Worm (Caenorhabditis elegans): ENCODE results near the gene acs-11.

The acs-11 gene

DNA sequence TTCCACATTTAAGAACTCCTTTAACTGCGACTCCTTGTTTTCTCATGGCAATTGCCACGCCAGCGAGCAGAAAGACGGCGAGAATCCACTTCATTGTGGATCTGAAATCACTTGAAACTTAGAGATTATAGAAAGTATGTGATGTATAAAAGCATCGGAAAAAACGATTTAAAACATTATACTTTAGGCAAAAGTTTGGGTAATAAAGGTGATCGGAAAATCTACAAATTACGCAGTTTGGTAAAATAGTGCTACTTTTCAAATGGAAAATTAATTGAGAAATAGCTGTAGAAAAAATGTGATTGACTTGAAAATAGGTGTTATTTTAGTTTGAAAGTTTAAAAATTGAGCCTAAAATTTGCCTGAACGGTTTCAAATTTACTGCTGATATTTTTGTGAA, 14.2 kb upstream of the acs-11 start, which contains the start of gene ttr-41:
ttr-41 (minus strand) TSS at position 101 of the 400 bp plus-strand sequence.
- TF ChIP-seq unc-55 (GFP tag; optimal IDR thresholded peaks at IDR 0.05): no peak
- no peak for TF ChIP-seq ztf-1 (GFP tag; conservative IDR thresholded peaks at IDR 0.05)
- TF ChIP-seq nhr-6 (tag; optimal IDR thresholded peaks at IDR 0.05): no peak
- TF ChIP-seq ZK546.5 (tag; optimal IDR thresholded peaks at IDR 0.05): no peak
- no peak for TF ChIP-seq snpc-4 (tag; optimal IDR thresholded peaks at IDR 0.05)
- TF ChIP-seq mab-5 (tag; optimal IDR thresholded peaks at IDR 0.05): no peak
- TF ChIP-seq peb-1 (tag; optimal IDR thresholded peaks at IDR 0.05): no peak
- no peak for TF ChIP-seq aly-2 (tag; optimal IDR thresholded peaks at IDR 0.05)
- no peak for TF ChIP-seq nhr-25 (tag; optimal IDR thresholded peaks at IDR 0.05)
- TF ChIP-seq lin-11 (tag; optimal IDR thresholded peaks at IDR 0.05): no peak
- TF ChIP-seq ztf-4 (tag; optimal IDR thresholded peaks at IDR 0.05): no peak

DNA sequence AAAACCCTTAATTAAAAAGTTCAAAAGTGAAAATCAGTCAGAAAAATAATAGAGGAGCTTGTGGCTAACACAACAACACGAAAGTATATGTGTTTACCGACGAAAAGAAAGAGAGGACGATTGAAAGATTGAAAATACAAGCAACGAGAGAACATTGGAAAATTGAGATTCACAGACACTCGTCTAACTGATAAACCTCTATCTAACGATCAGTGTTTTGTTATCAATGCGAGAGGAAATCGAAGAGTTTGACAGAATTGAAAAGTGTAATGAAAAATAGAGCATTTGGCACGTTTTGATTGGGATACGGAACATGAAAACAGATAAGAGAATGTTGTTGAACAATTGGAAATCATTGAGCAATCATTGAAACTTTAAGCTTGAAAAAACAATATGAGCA, 13.2 kb upstream of the acs-11 start:
- TF ChIP-seq fos-1 (tag; optimal IDR thresholded peaks at IDR 0.05) (peak; percentile 95), sma-3 (GFP tag; optimal IDR thresholded peaks at IDR 0.05) (peak; percentile 3), peb-1 (tag; optimal IDR thresholded peaks at IDR 0.05) (no peak), R02D3.7 (tag; optimal IDR thresholded peaks at IDR 0.05) (no peak), C34F6.9 (tag; optimal IDR thresholded peaks at IDR 0.05) (peak; percentile 46), mab-5 (tag; optimal IDR thresholded peaks at IDR 0.05) (no peak), F13H6.1 (tag; optimal IDR thresholded peaks at IDR 0.05) (peak; percentile 65), nhr-23 (tag; optimal IDR thresholded peaks at IDR 0.05) (no peak), ztf-1 (GFP tag; conservative IDR thresholded peaks at IDR 0.05) (no peak), crh-2 (tag; optimal IDR thresholded peaks at IDR 0.05) (peak; percentile 76), lin-39 (tag; optimal IDR thresholded peaks at IDR 0.05) (no peak), sma-9 (GFP tag; optimal IDR thresholded peaks at IDR 0.05) (peak; percentile 65), sma-9 (tag; optimal IDR thresholded peaks at IDR 0.05) (no peak), lsy-2 (tag; optimal IDR thresholded peaks at IDR 0.05) (peak in 1 of 2 experiments; percentile 61), nhr-129 (tag; optimal IDR thresholded peaks at IDR 0.05) (peak; percentile 72)

DNA sequence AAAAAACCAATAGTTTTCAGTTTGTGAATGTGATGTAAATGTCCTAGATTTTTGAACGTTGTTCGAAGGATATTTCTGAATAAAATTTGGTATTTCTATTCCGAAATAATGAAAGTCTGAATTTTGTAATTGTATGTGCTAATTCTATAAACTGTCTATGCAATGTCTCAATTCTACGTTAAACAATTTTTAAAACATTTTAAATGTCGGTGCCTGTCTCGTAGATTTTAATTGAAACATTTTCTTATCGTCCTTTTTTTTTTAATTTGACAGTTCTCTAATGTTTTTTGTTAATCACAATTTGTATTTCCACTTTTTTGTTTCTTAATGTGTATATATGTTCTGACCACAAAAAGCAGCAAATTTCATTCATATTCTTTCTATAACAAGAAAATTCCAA, 12.2 kb upstream of the acs-11 start, which contains the start of gene F41C3.7:
F41C3.7 (plus strand) TSS at position 301 of the 400 bp plus-strand sequence.
- TF ChIP-seq gmeb-1 (tag; optimal IDR thresholded peaks at IDR 0.05): no peak
- TF ChIP-seq ztf-1 (GFP tag; conservative IDR thresholded peaks at IDR 0.05): no peak
- no peak for TF ChIP-seq F13H6.1 (tag; optimal IDR thresholded peaks at IDR 0.05)
- TF ChIP-seq elt-3 (tag; optimal IDR thresholded peaks at IDR 0.05): no peak
- no peak for TF ChIP-seq nhr-129 (tag; optimal IDR thresholded peaks at IDR 0.05)
- no peak for TF ChIP-seq R02D3.7 (tag; optimal IDR thresholded peaks at IDR 0.05)
- no peak for TF ChIP-seq ceh-16 (tag; optimal IDR thresholded peaks at IDR 0.05)
- no peak for TF ChIP-seq fos-1 (tag; optimal IDR thresholded peaks at IDR 0.05)
- no peak for TF ChIP-seq nhr-6 (tag; optimal IDR thresholded peaks at IDR 0.05)
- TF ChIP-seq zag-1 (tag; optimal IDR thresholded peaks at IDR 0.05): no peak
- no peak for TF ChIP-seq nhr-25 (tag; optimal IDR thresholded peaks at IDR 0.05)
- TF ChIP-seq nhr-21 (tag; optimal IDR thresholded peaks at IDR 0.05): no peak
- TF ChIP-seq alr-1 (tag; optimal IDR thresholded peaks at IDR 0.05): no peak
- no peak for TF ChIP-seq nhr-77 (tag; optimal IDR thresholded peaks at IDR 0.05)
- no peak for TF ChIP-seq ceh-82 (tag; optimal IDR thresholded peaks at IDR 0.05)
- TF ChIP-seq unc-39 (tag; optimal IDR thresholded peaks at IDR 0.05): no peak
- TF ChIP-seq mbf-1 (tag; optimal IDR thresholded peaks at IDR 0.05): no peak
- no peak for TF ChIP-seq nhr-12 (tag; optimal IDR thresholded peaks at IDR 0.05)
- TF ChIP-seq aly-2 (tag; optimal IDR thresholded peaks at IDR 0.05): no peak

DNA sequence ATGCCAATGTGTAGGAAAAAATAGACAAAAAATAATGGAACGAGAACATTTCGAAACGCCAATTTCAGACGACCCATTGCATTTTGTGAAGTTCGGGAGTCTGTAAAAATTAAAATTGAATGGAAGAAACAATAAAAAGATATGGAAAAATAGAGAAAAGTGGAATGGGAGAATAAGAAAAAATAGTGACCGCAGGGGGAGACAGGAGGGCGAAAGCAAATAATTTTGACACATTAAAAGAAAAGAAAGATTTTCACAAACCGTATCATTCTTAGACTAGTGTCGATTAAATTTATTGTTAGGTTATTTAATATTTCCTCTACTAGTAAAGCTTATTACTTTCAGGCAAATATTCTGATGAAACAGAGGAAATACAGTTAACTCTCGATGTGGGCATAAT, 8.1 kb upstream of the acs-11 start, which contains the start of gene F41C3.11:
F41C3.11 (minus strand) TSS at position 101 of the 400 bp plus-strand sequence.
- TF ChIP-seq dmd-4 (tag; optimal IDR thresholded peaks at IDR 0.05) (no peak), alr-1 (tag; optimal IDR thresholded peaks at IDR 0.05) (no peak), unc-62 (GFP tag; optimal IDR thresholded peaks at IDR 0.05) (no peak), fos-1 (tag; optimal IDR thresholded peaks at IDR 0.05) (no peak), lin-13 (GFP tag; optimal IDR thresholded peaks at IDR 0.05) (no peak), R02D3.7 (tag; optimal IDR thresholded peaks at IDR 0.05) (no peak), sma-3 (GFP tag; optimal IDR thresholded peaks at IDR 0.05) (no peak), elt-1 (tag; optimal IDR thresholded peaks at IDR 0.05) (no peak), lin-39 (tag; optimal IDR thresholded peaks at IDR 0.05) (no peak), aly-2 (tag; optimal IDR thresholded peaks at IDR 0.05) (no peak), nhr-129 (tag; optimal IDR thresholded peaks at IDR 0.05) (no peak)
